Fruit fly (Drosophila melanogaster) whole organism, adult: ENCODE results near the gene Hs3st-B.

Source experiments
- CG11617 ChIP-seq: fragments of 200-800 bp; sonication (Bioruptor generic); optimal IDR thresholded peaks from 2 replicates; lab custom pipeline; 2017; ENCODE audit warnings: mild to moderate bottlenecking, missing biosample characterization, missing genetic modification reagents, missing genetic modification characterization
- CG12768 ChIP-seq: fragments of 200-800 bp; sonication (Bioruptor generic); optimal IDR thresholded peaks from 2 replicates; lab custom pipeline; 2017; ENCODE audit warnings: missing biosample characterization, missing genetic modification characterization, mild to moderate bottlenecking, moderate library complexity, missing genetic modification reagents
- CG14711 ChIP-seq: fragments of 200-800 bp; sonication (Bioruptor generic); optimal IDR thresholded peaks from 2 replicates; lab custom pipeline; 2018; ENCODE audit warnings: missing biosample characterization, mild to moderate bottlenecking, missing genetic modification characterization, moderate library complexity
- CG1620 ChIP-seq: fragments of 200-800 bp; sonication (Bioruptor generic); optimal IDR thresholded peaks from 2 replicates; lab custom pipeline; 2016; ENCODE audit warnings: missing biosample characterization, missing genetic modification characterization
- CG33017 ChIP-seq: fragments of 200-800 bp; sonication (Bioruptor generic); optimal IDR thresholded peaks from 2 replicates; lab custom pipeline; 2018; ENCODE audit warnings: missing biosample characterization, mild to moderate bottlenecking, missing genetic modification characterization, moderate library complexity
- CG5204 ChIP-seq: fragments of 200-800 bp; sonication (Bioruptor generic); optimal IDR thresholded peaks from 2 replicates; lab custom pipeline; 2016; ENCODE audit warnings: missing biosample characterization, missing genetic modification characterization
- CG7045 ChIP-seq: fragments of 200-800 bp; sonication (Bioruptor generic); optimal IDR thresholded peaks from 2 replicates; lab custom pipeline; 2017; ENCODE audit warnings: missing biosample characterization, mild to moderate bottlenecking, missing genetic modification characterization
- CG7101 ChIP-seq: fragments of 200-800 bp; sonication (Bioruptor generic); optimal IDR thresholded peaks from 2 replicates; lab custom pipeline; 2018; ENCODE audit warnings: missing biosample characterization, mild to moderate bottlenecking, missing genetic modification characterization, moderate library complexity
- Clk ChIP-seq: fragments of 200-800 bp; sonication (Bioruptor generic); optimal IDR thresholded peaks from 2 replicates; lab custom pipeline; 2017; ENCODE audit warnings: missing biosample characterization, missing genetic modification characterization
- Crg-1 ChIP-seq: fragments of 200-800 bp; sonication (Bioruptor generic); optimal IDR thresholded peaks from 2 replicates; lab custom pipeline; 2016; ENCODE audit warnings: missing biosample characterization, missing genetic modification characterization
- Hr96 ChIP-seq: fragments of 200-800 bp; sonication (Bioruptor generic); optimal IDR thresholded peaks from 2 replicates; lab custom pipeline; 2016; ENCODE audit warnings: missing biosample characterization, missing genetic modification characterization
- Mnt ChIP-seq: fragments of 200-800 bp; sonication (Bioruptor generic); optimal IDR thresholded peaks from 2 replicates; lab custom pipeline; 2016; ENCODE audit warnings: missing biosample characterization, mild to moderate bottlenecking, missing genetic modification characterization
- bab1 ChIP-seq: fragments of 200-800 bp; sonication (Bioruptor generic); optimal IDR thresholded peaks from 3 replicates; lab custom pipeline; 2019; ENCODE audit warnings: missing biosample characterization, mild to moderate bottlenecking, missing genetic modification characterization, moderate library complexity
- cic ChIP-seq: fragments of 200-800 bp; sonication (Bioruptor generic); optimal IDR thresholded peaks from 2 replicates; lab custom pipeline; 2017; ENCODE audit warnings: missing biosample characterization, mild to moderate bottlenecking, missing genetic modification characterization, moderate library complexity
- cnc ChIP-seq, 2 experiments: fragments of >200 bp; optimal IDR thresholded peaks; 2 replicates each; lab custom pipeline; 2017
- kay ChIP-seq: fragments of 200-800 bp; sonication (Bioruptor generic); peaks from one replicate; lab custom pipeline; 2016; ENCODE audit warnings: missing biosample characterization, missing genetic modification characterization, borderline replicate concordance
- ovo ChIP-seq: fragments of 200-800 bp; sonication (Bioruptor generic); optimal IDR thresholded peaks from 2 replicates; lab custom pipeline; 2016; ENCODE audit warnings: missing biosample characterization, missing genetic modification characterization
- pad ChIP-seq: fragments of 200-800 bp; sonication (Bioruptor generic); optimal IDR thresholded peaks from 3 replicates; lab custom pipeline; 2017; ENCODE audit warnings: missing biosample characterization, missing genetic modification characterization, mild to moderate bottlenecking, moderate library complexity, missing genetic modification reagents
- tj ChIP-seq: fragments of 200-800 bp; sonication (Bioruptor generic); optimal IDR thresholded peaks from 3 replicates; lab custom pipeline; 2017; ENCODE audit warnings: missing biosample characterization, mild to moderate bottlenecking, missing genetic modification characterization, moderate library complexity
- toe ChIP-seq: fragments of 200-800 bp; sonication (Bioruptor generic); optimal IDR thresholded peaks from 2 replicates; lab custom pipeline; 2016; ENCODE audit warnings: missing biosample characterization, missing genetic modification characterization

The Hs3st-B gene

DNA sequence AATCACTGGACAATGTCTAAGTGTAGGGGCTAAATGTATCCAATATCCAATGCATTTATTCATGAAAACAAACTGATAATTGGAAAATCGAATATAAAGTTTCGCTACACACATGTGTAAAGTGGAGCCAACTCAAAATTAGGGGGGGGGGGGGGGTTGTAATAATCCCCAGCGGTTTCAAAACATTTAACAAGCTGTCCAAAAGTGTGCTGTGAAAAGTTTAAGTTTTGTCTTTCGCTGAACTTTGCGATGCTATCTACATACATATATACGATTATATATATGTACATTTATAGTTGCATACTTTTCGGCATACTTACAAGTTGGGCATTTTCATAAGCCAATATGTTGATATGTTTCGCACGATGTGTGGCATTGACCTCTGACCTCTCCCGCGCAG is 900 bp downstream of the Hs3st-B start:
- TF ChIP-seq CG7045 (GFP tag; lab: Kevin White, UChicago) (no peak), Mnt (no peak), Hr96 (GFP tag; lab: Kevin White, UChicago) (no peak), tj (no peak), cnc (optimal IDR thresholded peaks at IDR 0.05; lab: Kevin White, UChicago) (no peak), pad (GFP tag; lab: Kevin White, UChicago) (no peak), cic (GFP tag; lab: Kevin White, UChicago) (no peak), Clk (GFP tag; lab: Kevin White, UChicago) (no peak), CG5204 (no peak), CG11617 (GFP tag; lab: Kevin White, UChicago) (no peak), kay (GFP tag; lab: Kevin White, UChicago) (no peak), ovo (GFP tag; lab: Kevin White, UChicago) (no peak)

DNA sequence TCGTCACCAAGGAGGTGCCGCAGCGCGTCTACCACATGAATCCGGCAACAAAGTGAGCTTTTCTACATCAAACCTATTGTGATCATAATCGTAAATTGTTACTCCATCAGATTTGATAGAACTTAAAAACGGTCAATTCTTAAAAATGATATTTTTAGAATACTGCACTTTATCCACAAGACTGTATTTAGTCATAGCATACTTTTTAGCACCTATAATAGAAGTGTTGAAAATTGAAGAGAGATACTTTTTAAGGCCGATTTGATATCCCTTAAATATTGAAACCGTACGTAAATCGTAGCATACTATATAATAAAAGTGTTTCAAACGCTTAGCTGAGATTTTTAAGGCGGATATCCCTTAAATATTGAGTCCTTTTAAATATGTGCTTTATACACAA is 1.7 kb downstream of the Hs3st-B start:
- TF ChIP-seq CG11617 (GFP tag; lab: Kevin White, UChicago) (no peak), Mnt (no peak), Hr96 (GFP tag; lab: Kevin White, UChicago) (no peak), cic (GFP tag; lab: Kevin White, UChicago) (no peak), CG14711 (tag; lab: Kevin White, UChicago) (no peak), CG1620 (GFP tag; lab: Kevin White, UChicago) (no peak), kay (GFP tag; lab: Kevin White, UChicago) (no peak), CG12768 (GFP tag; lab: Kevin White, UChicago) (no peak), Clk (GFP tag; lab: Kevin White, UChicago) (no peak), ovo (GFP tag; lab: Kevin White, UChicago) (no peak)

DNA sequence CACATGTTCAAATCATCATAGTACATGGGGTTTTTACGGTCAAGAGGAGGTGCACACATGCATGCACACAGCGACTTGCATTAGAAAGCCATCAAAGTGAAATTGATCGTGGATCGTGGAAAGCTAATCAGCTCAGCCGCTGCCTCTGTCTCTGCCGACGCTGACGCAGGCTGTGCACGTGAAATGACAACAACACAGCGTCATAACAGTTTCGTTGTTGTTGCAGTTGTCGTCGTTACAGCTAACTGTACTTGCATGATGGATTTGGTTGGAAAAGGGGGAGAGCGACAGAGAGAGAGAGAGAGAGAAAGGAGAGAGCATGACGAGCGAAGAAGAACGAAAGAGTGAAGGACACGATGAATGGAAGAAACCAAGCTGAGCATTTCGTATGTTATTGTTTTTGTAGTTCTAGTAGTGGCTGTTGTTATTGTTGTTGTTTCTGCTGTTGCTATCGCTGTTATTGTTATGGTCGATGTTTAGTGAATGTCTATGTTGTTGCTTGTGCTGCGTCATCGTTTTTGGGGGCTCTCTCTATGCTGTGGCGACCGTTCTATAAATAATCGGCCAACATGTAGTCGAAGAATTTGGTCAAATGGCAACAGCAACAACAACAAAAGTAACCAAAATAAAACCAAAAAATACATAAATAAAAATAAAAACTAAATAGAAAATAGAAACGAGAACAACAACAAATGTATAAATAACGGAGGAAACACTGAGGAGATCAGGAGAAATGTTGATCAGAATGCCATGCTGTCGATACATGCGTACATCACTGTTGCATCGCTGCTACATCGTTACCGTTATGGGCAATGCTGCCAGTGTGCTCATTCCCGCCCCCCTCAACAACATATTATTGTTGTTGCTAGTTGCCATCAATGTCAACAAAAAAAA is 11.6 kb downstream of the Hs3st-B start:
- TF ChIP-seq CG5204 (no peak), Crg-1 (GFP tag; lab: Kevin White, UChicago) (no peak), pad (GFP tag; lab: Kevin White, UChicago) (peak; percentile 91), Clk (GFP tag; lab: Kevin White, UChicago) (no peak), CG7101 (tag; lab: Kevin White, UChicago) (no peak), CG11617 (GFP tag; lab: Kevin White, UChicago) (no peak), bab1 (GFP tag; lab: Kevin White, UChicago) (no peak), tj (peak; percentile 29), CG14711 (tag; lab: Kevin White, UChicago) (no peak), kay (GFP tag; lab: Kevin White, UChicago) (no peak), CG7045 (GFP tag; lab: Kevin White, UChicago) (no peak), cnc (optimal IDR thresholded peaks at IDR 0.05; lab: Kevin White, UChicago) (peak; percentile 28 to 61), Hr96 (GFP tag; lab: Kevin White, UChicago) (no peak), CG33017 (tag; lab: Kevin White, UChicago) (no peak), CG1620 (GFP tag; lab: Kevin White, UChicago) (no peak), Mnt (peak; percentile 29), toe (GFP tag; lab: Kevin White, UChicago) (no peak), CG12768 (GFP tag; lab: Kevin White, UChicago) (no peak), cic (GFP tag; lab: Kevin White, UChicago) (peak; percentile 35), ovo (GFP tag; lab: Kevin White, UChicago) (peak; percentile 99)

DNA sequence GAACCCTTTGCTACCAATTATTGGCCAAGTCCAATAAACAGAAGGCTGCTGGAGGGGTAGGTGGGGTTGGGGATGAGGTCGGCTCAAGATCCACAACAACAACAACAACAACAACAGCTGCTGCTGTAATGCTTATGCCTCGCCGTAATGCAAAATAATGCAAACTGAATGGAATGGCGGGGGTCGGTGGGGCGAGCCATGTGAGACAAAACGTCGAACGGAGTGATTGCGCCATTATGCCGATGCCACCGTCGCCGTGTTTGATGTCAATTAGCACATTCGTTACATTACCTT is 12.2 kb downstream of the Hs3st-B start:
- TF ChIP-seq ovo (GFP tag; lab: Kevin White, UChicago) (peak; percentile 48), CG1620 (GFP tag; lab: Kevin White, UChicago) (no peak), cic (GFP tag; lab: Kevin White, UChicago) (no peak), cnc (optimal IDR thresholded peaks at IDR 0.05; lab: Kevin White, UChicago) (no peak), tj (peak; percentile 46), Crg-1 (GFP tag; lab: Kevin White, UChicago) (no peak), pad (GFP tag; lab: Kevin White, UChicago) (no peak), Mnt (peak; percentile 30)

DNA sequence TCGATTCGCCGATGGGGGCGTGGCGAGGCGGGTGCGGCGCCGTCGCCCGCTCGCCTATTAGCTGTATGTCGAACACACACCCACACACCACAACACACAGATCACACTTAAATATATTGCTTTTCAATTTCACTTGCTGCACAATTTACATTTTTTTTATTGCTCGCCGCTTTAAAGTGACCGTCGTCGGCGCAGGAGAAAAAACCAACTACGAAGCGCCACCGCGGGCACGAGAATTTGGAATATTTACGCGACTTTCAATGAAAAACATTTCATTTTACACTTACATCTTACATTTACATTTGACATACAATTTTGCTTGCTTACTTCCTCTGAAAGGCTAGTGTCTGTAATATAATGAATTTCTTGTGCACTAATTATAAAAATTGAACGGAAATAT is 12.6 kb downstream of the Hs3st-B start, which contains the start of gene rictor:
rictor (minus strand) TSS at position 170 of the 400 bp plus-strand sequence.
- TF ChIP-seq Mnt (no peak), CG12768 (GFP tag; lab: Kevin White, UChicago) (no peak), CG7101 (tag; lab: Kevin White, UChicago) (no peak), toe (GFP tag; lab: Kevin White, UChicago) (no peak), CG7045 (GFP tag; lab: Kevin White, UChicago) (no peak), CG33017 (tag; lab: Kevin White, UChicago) (no peak), kay (GFP tag; lab: Kevin White, UChicago) (no peak), pad (GFP tag; lab: Kevin White, UChicago) (no peak), Hr96 (GFP tag; lab: Kevin White, UChicago) (no peak), ovo (GFP tag; lab: Kevin White, UChicago) (no peak), CG5204 (no peak), CG11617 (GFP tag; lab: Kevin White, UChicago) (no peak), CG1620 (GFP tag; lab: Kevin White, UChicago) (no peak), cnc (optimal IDR thresholded peaks at IDR 0.05; lab: Kevin White, UChicago) (no peak)
